Worm (Caenorhabditis elegans) whole organism, mixed stage, embryonic: ENCODE results near the gene F53F1.2.

ENCODE experiments used
- ces-1 ChIP-seq: fragments of 150-350 bp; optimal IDR thresholded peaks from 2 replicates; lab custom pipeline; 2014; ENCODE audit warnings: missing biosample characterization, missing genetic modification reagents, missing genetic modification characterization
- cnd-1 ChIP-seq: fragments of 200-800 bp; sonication (Bioruptor generic); optimal IDR thresholded peaks from 2 replicates; lab custom pipeline; 2018; ENCODE audit warnings: mild to moderate bottlenecking, missing genetic modification characterization, missing compliant biosample characterization
- elt-1 ChIP-seq: sonication (generic microtip); optimal IDR thresholded peaks from 2 replicates; lab custom pipeline; 2017; ENCODE audit warnings: missing genetic modification characterization, mild to moderate bottlenecking, missing compliant biosample characterization, antibody characterized with exemption, moderate library complexity, borderline replicate concordance; ENCODE audit not compliant: insufficient read depth
- lin-32 ChIP-seq: fragments of 200-800 bp; sonication (Bioruptor generic); optimal IDR thresholded peaks from 2 replicates; lab custom pipeline; 2018; ENCODE audit warnings: mild to moderate bottlenecking, missing genetic modification characterization, missing compliant biosample characterization
- lsy-2 ChIP-seq: fragments of 150-350 bp; optimal IDR thresholded peaks from 2 replicates; lab custom pipeline; 2014; ENCODE audit warnings: missing biosample characterization, missing genetic modification characterization
- mep-1 ChIP-seq: fragments of 150-350 bp; optimal IDR thresholded peaks from 2 replicates; lab custom pipeline; 2017; ENCODE audit warnings: missing biosample characterization, missing genetic modification reagents, missing genetic modification characterization, inconsistent platforms
- nhr-12 ChIP-seq: fragments of 150-350 bp; optimal IDR thresholded peaks from 2 replicates; lab custom pipeline; 2014; ENCODE audit warnings: missing biosample characterization, missing genetic modification characterization
- nhr-76 ChIP-seq: sonication (generic microtip); optimal IDR thresholded peaks from 2 replicates; lab custom pipeline; 2017; ENCODE audit warnings: missing biosample characterization, missing genetic modification characterization
- snpc-4 ChIP-seq: fragments of 150-350 bp; optimal IDR thresholded peaks from 2 replicates; lab custom pipeline; 2014; ENCODE audit warnings: missing biosample characterization, missing genetic modification characterization
- unc-39 ChIP-seq: fragments of 150-350 bp; optimal IDR thresholded peaks from 2 replicates; lab custom pipeline; 2014; ENCODE audit warnings: missing biosample characterization, missing genetic modification characterization

DNA sequence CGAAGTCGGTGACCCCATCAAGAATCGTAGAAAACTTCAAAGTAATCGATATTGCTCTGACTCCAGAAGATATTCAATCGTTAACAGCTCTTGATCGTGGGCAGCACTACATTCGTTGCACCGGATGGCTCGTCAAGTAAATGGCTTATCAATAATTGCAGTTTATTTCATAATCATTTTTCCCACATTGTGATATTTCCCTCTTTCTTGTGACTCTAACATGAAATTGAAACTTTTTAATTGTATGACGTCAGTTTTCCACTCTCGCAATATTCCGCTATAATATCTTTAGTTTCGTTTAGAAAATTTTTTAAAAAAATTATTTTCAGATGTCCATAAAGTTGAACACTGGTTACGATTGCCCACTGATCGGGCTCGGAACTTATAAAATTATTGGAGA lies 1.3 kb downstream of the F53F1.2 start, which contains the start of gene F53F1.3:
- no peak for TF ChIP-seq lin-32 (GFP tag; lab: Kevin White, UChicago)
- TF ChIP-seq elt-1 (tag; lab: Kevin White, UChicago), result no peak
- no peak for TF ChIP-seq unc-39 (tag; lab: Kevin White, UChicago)
- no peak for TF ChIP-seq lsy-2 (tag; lab: Kevin White, UChicago)
- no peak for TF ChIP-seq nhr-12
- TF ChIP-seq snpc-4 (tag; lab: Kevin White, UChicago), result no peak
- no peak for TF ChIP-seq cnd-1 (tag; lab: Kevin White, UChicago)
- TF ChIP-seq mep-1, result no peak
- TF ChIP-seq ces-1 (GFP tag; lab: Kevin White, UChicago), result no peak
- no peak for TF ChIP-seq nhr-76
